Worm (Caenorhabditis elegans) whole organism, young adult: ENCODE measurements around the gene C27F2.7.

Source experiments
- F33H1.4 ChIP-seq: fragments of 200-800 bp; sonication (Bioruptor generic); IDR thresholded peaks from 2 replicates; pipeline ENCODE4 v1.3.6; 2022; ENCODE audit warnings: missing genetic modification reagents, missing genetic modification characterization, missing compliant biosample characterization
- T26A5.8 ChIP-seq: sonication (generic microtip); optimal IDR thresholded peaks from 2 replicates; lab custom pipeline; 2016; ENCODE audit warnings: missing genetic modification characterization, missing compliant biosample characterization
- Y53F4B.3 ChIP-seq: fragments of 200-800 bp; sonication (Bioruptor generic); IDR thresholded peaks from 2 replicates; pipeline ENCODE4 v1.3.6; 2022; ENCODE audit warnings: missing genetic modification reagents, missing genetic modification characterization, missing compliant biosample characterization
- Y53G8AR.9 ChIP-seq: fragments of 200-800 bp; sonication (Bioruptor generic); conservative IDR thresholded peaks from 2 replicates; pipeline ENCODE4 v1.3.6; 2022; ENCODE audit warnings: missing genetic modification reagents, missing genetic modification characterization, missing compliant biosample characterization
- Y56A3A.18 ChIP-seq: fragments of 200-800 bp; sonication (Bioruptor generic); IDR thresholded peaks from 2 replicates; pipeline ENCODE4 v1.3.6; 2022; ENCODE audit warnings: missing genetic modification reagents, missing genetic modification characterization, missing compliant biosample characterization
- ZK185.1 ChIP-seq: sonication (generic microtip); optimal IDR thresholded peaks from 2 replicates; lab custom pipeline; 2016; ENCODE audit warnings: mild to moderate bottlenecking, missing genetic modification characterization, missing compliant biosample characterization; ENCODE audit not compliant: poor library complexity, severe bottlenecking
- aptf-2 ChIP-seq: fragments of 200-800 bp; sonication (Bioruptor generic); conservative IDR thresholded peaks from 2 replicates; pipeline ENCODE4 v1.3.6; 2022; ENCODE audit warnings: missing genetic modification reagents, missing genetic modification characterization, missing compliant biosample characterization
- attf-3 ChIP-seq: fragments of 200-800 bp; sonication (Bioruptor generic); conservative IDR thresholded peaks from 2 replicates; pipeline ENCODE4 v1.3.6; 2022; ENCODE audit warnings: missing genetic modification reagents, missing genetic modification characterization, missing compliant biosample characterization
- bed-1 ChIP-seq: fragments of 200-800 bp; sonication (Bioruptor generic); IDR thresholded peaks from 2 replicates; pipeline ENCODE4 v1.3.6; 2022; ENCODE audit warnings: missing genetic modification reagents, missing genetic modification characterization, missing compliant biosample characterization
- cebp-2 ChIP-seq: fragments of 200-800 bp; sonication (Bioruptor generic); IDR thresholded peaks from 2 replicates; pipeline ENCODE4 v1.3.6; 2022; ENCODE audit warnings: missing genetic modification characterization, missing compliant biosample characterization
- ceh-100 ChIP-seq: fragments of 200-800 bp; sonication (Bioruptor generic); IDR thresholded peaks from 2 replicates; pipeline ENCODE4 v1.3.6; 2022; ENCODE audit warnings: missing genetic modification reagents, missing genetic modification characterization, missing compliant biosample characterization
- ceh-58 ChIP-seq: fragments of 200-800 bp; sonication (Bioruptor generic); IDR thresholded peaks from 2 replicates; pipeline ENCODE4 v1.3.6; 2022; ENCODE audit warnings: missing genetic modification characterization, missing compliant biosample characterization
- ceh-79 ChIP-seq: sonication (generic microtip); optimal IDR thresholded peaks from 2 replicates; lab custom pipeline; 2017; ENCODE audit warnings: mild to moderate bottlenecking, missing genetic modification characterization, missing compliant biosample characterization
- ceh-91 ChIP-seq: fragments of 200-800 bp; sonication (Bioruptor generic); IDR thresholded peaks from 2 replicates; pipeline ENCODE4 v1.3.6; 2022; ENCODE audit warnings: missing genetic modification reagents, missing genetic modification characterization, missing compliant biosample characterization
- efl-1 ChIP-seq: fragments of 150-350 bp; optimal IDR thresholded peaks from 2 replicates; lab custom pipeline; 2014; ENCODE audit warnings: missing biosample characterization, missing genetic modification reagents, missing genetic modification characterization
- gei-17 ChIP-seq: fragments of 200-800 bp; sonication (Bioruptor generic); optimal IDR thresholded peaks from 2 replicates; lab custom pipeline; 2018; ENCODE audit warnings: mild to moderate bottlenecking, missing genetic modification characterization, missing compliant biosample characterization
- hlh-12 ChIP-seq: sonication (generic microtip); optimal IDR thresholded peaks from 2 replicates; lab custom pipeline; 2016; ENCODE audit warnings: missing genetic modification characterization, missing compliant biosample characterization
- hmg-20 ChIP-seq: fragments of 200-800 bp; sonication (Bioruptor generic); IDR thresholded peaks from 2 replicates; pipeline ENCODE4 v1.3.6; 2022; ENCODE audit warnings: missing genetic modification reagents, missing genetic modification characterization, missing compliant biosample characterization
- hsf-1 ChIP-seq: fragments of 200-800 bp; sonication (Bioruptor generic); IDR thresholded peaks from 2 replicates; pipeline ENCODE4 v1.3.6; 2022; ENCODE audit warnings: missing genetic modification reagents, missing genetic modification characterization, missing compliant biosample characterization
- lsy-27 ChIP-seq: sonication (generic microtip); optimal IDR thresholded peaks from 2 replicates; lab custom pipeline; 2017; ENCODE audit warnings: missing genetic modification characterization, mild to moderate bottlenecking, missing compliant biosample characterization, antibody characterized with exemption, missing genotype, borderline replicate concordance; ENCODE audit not compliant: insufficient read depth
- madf-6 ChIP-seq: fragments of 200-800 bp; sonication (Bioruptor generic); IDR thresholded peaks from 2 replicates; pipeline ENCODE4 v1.3.6; 2022; ENCODE audit warnings: missing genetic modification reagents, missing genetic modification characterization, missing compliant biosample characterization
- mel-28 ChIP-seq: sonication (generic microtip); optimal IDR thresholded peaks from 2 replicates; lab custom pipeline; 2016; ENCODE audit warnings: borderline replicate concordance, mild to moderate bottlenecking, missing genetic modification characterization, missing compliant biosample characterization
- nfyb-1 ChIP-seq: fragments of 200-800 bp; sonication (Bioruptor generic); IDR thresholded peaks from 2 replicates; pipeline ENCODE4 v1.3.6; 2022; ENCODE audit warnings: missing genetic modification reagents, missing genetic modification characterization, missing compliant biosample characterization
- nhr-80 ChIP-seq: sonication (generic microtip); optimal IDR thresholded peaks from 2 replicates; lab custom pipeline; 2016; ENCODE audit warnings: missing genetic modification characterization, missing compliant biosample characterization
- rpc-1 ChIP-seq, 2 experiments: fragments of 150-350 bp in 1 of 2; sonication (generic microtip) in 1 of 2; optimal IDR thresholded peaks; 2 replicates each; lab custom pipeline; 2014 to 2018; ENCODE audit warnings: missing biosample characterization in 1 of 2, missing genetic modification characterization in 1 of 2, missing genetic modification reagents in 1 of 2, missing genotype in 1 of 2
- snpc-1.3 ChIP-seq: sonication (generic microtip); optimal IDR thresholded peaks from 2 replicates; lab custom pipeline; 2017; ENCODE audit warnings: missing genetic modification characterization, mild to moderate bottlenecking, missing compliant biosample characterization, antibody characterized with exemption, moderate library complexity, missing genotype, missing genetic modification reagents; ENCODE audit not compliant: insufficient read depth
- somi-1 ChIP-seq: fragments of 200-800 bp; sonication (Bioruptor generic); optimal IDR thresholded peaks from 2 replicates; lab custom pipeline; 2018; ENCODE audit warnings: mild to moderate bottlenecking, missing genetic modification characterization, missing compliant biosample characterization
- sptf-2 ChIP-seq: fragments of 200-800 bp; sonication (Bioruptor generic); optimal IDR thresholded peaks from 2 replicates; lab custom pipeline; 2018; ENCODE audit warnings: mild to moderate bottlenecking, missing genetic modification characterization, missing compliant biosample characterization
- tbx-9 ChIP-seq: sonication (generic microtip); optimal IDR thresholded peaks from 2 replicates; lab custom pipeline; 2016; ENCODE audit warnings: borderline replicate concordance, missing genetic modification characterization, inconsistent platforms, missing compliant biosample characterization
- unc-130 ChIP-seq: sonication (generic microtip); optimal IDR thresholded peaks from 2 replicates; lab custom pipeline; 2016; ENCODE audit warnings: missing genetic modification reagents, missing genetic modification characterization, missing compliant biosample characterization
- zim-3 ChIP-seq: sonication (generic microtip); optimal IDR thresholded peaks from 2 replicates; lab custom pipeline; 2017; ENCODE audit warnings: mild to moderate bottlenecking, missing genetic modification characterization, moderate library complexity, missing compliant biosample characterization
- ztf-25 ChIP-seq: fragments of 200-800 bp; sonication (Bioruptor generic); IDR thresholded peaks from 2 replicates; pipeline ENCODE4 v1.3.6; 2022; ENCODE audit warnings: missing genetic modification reagents, missing genetic modification characterization, missing compliant biosample characterization
- ztf-3 ChIP-seq: fragments of 200-800 bp; sonication (Bioruptor generic); optimal IDR thresholded peaks from 2 replicates; lab custom pipeline; 2018; ENCODE audit warnings: mild to moderate bottlenecking, missing genetic modification characterization, missing compliant biosample characterization

The C27F2.7 gene

DNA sequence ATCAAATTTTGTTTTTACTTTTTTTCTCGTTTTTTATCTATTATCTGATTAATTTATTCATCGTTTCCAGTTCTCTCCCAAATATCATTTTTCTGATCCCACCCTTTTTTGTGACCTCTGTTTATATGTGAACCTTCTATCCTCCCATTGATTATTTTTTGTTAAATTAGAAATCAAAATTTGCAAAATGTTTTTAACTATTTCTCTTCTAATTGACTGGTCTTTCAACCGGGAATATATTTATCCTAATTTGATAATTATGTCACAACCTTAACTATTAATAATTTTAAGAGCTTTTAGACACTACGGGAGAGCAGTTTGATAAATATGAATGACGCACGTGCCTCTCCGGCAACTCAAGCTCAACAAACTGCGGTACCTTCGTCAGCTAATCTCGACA, 40.1 kb downstream of the C27F2.7 start, which contains the start of gene ntl-9:
Gene ntl-9 (plus strand): TSS at position 301 of the 400 bp plus-strand sequence.
- TF ChIP-seq lsy-27 = no peak
- no peak for TF ChIP-seq attf-3 (GFP tag; lab: Robert Waterston, UW)
- no peak for TF ChIP-seq snpc-1.3 (tag; lab: Kevin White, UChicago)
- no peak for TF ChIP-seq hsf-1 (GFP tag; lab: Robert Waterston, UW)
- TF ChIP-seq Y56A3A.18 = no peak
- no peak for TF ChIP-seq unc-130
- no peak for TF ChIP-seq nhr-80
- TF ChIP-seq ZK185.1 (tag; lab: Kevin White, UChicago) = no peak
- no peak for TF ChIP-seq F33H1.4 (GFP tag; lab: Robert Waterston, UW)
- no peak for TF ChIP-seq T26A5.8 (tag; lab: Kevin White, UChicago)
- TF ChIP-seq cebp-2 (GFP tag; lab: Robert Waterston, UW) = no peak
- no peak for TF ChIP-seq hlh-12
- no peak for TF ChIP-seq ztf-3
- no peak for TF ChIP-seq rpc-1 (optimal IDR thresholded peaks at IDR 0.05; lab: Kevin White, UChicago)
- TF ChIP-seq rpc-1 (tag; optimal IDR thresholded peaks at IDR 0.05; lab: Kevin White, UChicago) = no peak
- TF ChIP-seq ceh-58 (GFP tag; lab: Robert Waterston, UW) = no peak
- TF ChIP-seq ceh-100 (GFP tag; lab: Robert Waterston, UW) = no peak
- TF ChIP-seq hmg-20 (GFP tag; lab: Robert Waterston, UW) = no peak
- no peak for TF ChIP-seq Y53F4B.3

DNA sequence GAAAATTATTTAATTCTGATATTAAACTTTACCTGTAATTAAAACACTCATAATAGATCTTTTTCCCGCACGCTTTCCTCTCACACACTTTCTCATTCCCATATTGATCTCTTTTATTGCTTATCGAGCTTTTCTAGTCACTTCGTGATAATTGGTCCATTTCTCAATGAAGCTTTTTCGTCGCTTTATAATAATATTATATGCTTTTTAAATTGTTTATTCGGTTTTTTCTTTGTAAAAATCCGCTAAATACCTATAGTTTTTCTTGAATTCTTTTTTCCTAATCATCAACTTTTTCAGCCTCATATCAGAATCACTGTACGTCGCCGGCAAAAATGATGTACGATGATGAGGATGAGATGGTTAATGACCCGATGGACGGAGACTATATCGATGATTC, 45.0 kb downstream of the C27F2.7 start, which contains the start of gene rpb-2:
Gene rpb-2 (plus strand): TSS at position 301 of the 400 bp plus-strand sequence.
- TF ChIP-seq ceh-91 (GFP tag; lab: Robert Waterston, UW) (no peak), Y53G8AR.9 (GFP tag; lab: Robert Waterston, UW) (0 out of 2 replicates have a peak, but pooled peaks have one; percentile 17), mel-28 (tag; lab: Kevin White, UChicago) (no peak)

DNA sequence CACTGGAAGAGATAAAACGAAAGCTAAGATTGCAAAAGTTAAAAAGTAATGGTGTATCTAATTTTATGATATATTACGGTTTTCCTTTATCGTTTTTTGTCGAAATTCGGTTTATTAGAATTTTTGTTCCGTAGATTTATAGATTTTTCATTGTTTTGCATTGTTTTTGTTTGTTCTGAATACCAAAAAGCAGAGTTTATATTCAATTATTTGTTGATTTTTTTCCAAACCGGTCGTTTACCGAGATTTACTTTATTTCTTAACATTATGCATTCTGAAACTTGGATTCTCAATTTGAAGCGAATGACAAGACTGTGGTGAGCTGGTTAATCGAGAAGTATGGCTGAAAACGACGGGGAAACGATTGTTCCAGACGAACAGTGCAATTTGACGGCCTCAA, 47.3 kb downstream of the C27F2.7 start, which contains the start of gene fsn-1:
Gene fsn-1 (plus strand): TSS at position 301 of the 400 bp plus-strand sequence.
- TF ChIP-seq madf-6 = 0 out of 2 replicates have a peak, but pooled peaks have one; percentile 37
- 0 out of 2 replicates have a peak, but pooled peaks have one; percentile 21 for TF ChIP-seq Y53G8AR.9 (GFP tag; lab: Robert Waterston, UW)
- TF ChIP-seq lsy-27 = no peak
- no peak for TF ChIP-seq sptf-2 (GFP tag; lab: Kevin White, UChicago)
- TF ChIP-seq zim-3 (tag; lab: Kevin White, UChicago) = no peak
- no peak for TF ChIP-seq hmg-20 (GFP tag; lab: Robert Waterston, UW)
- no peak for TF ChIP-seq somi-1
- TF ChIP-seq aptf-2 (GFP tag; lab: Robert Waterston, UW) = no peak
- no peak for TF ChIP-seq tbx-9 (tag; lab: Kevin White, UChicago)
- TF ChIP-seq gei-17 = no peak
- TF ChIP-seq ceh-79 = no peak
- no peak for TF ChIP-seq ztf-25 (GFP tag; lab: Robert Waterston, UW)
- no peak for TF ChIP-seq bed-1
- no peak for TF ChIP-seq nfyb-1 (GFP tag; lab: Robert Waterston, UW)
- TF ChIP-seq, all 124 proteins: peak for 2

DNA sequence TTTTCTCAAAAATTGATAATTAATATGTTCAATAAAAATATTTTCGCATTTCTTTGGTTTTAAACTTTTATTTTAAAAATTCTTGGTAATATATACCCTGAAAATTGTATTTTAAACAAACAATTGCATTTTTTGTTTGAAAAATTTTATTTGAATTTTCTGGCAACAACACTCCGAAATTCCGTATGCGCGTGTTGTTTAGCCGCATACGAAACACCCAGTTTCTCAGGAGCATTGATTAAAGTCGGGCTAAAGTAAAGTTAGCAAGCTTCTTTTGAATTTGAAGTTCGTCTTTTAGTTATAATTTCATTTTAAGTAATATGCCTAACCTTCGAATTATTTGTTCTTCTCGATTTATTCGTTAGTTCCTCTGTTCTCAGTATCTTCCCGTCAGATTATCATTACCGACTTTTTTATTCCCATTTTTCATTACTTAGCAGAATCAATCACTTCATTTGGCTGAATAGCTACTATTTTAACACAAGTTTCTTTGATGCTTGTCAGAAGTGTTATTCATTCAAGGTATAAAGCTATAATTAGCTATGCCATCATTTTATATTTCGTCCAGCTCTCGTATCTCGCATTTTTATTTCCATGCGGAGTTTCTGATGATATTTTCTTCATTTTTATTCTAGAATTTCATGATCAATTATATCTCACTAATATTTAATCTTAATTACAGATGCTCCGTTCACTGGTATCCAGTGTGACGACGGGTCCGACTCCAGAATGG, 49.2 kb downstream of the C27F2.7 start, which contains the start of gene mrps-18C:
Gene mrps-18C (plus strand): TSS at position 683 of the 733 bp plus-strand sequence.
- peak; percentile 92 for TF ChIP-seq attf-3 (GFP tag; lab: Robert Waterston, UW)
- TF ChIP-seq somi-1 = no peak
- peak; percentile 4 for TF ChIP-seq efl-1 (GFP tag; lab: Kevin White, UChicago)
